Worm (Caenorhabditis elegans): ENCODE results near the gene Y69A2AR.12.

- no peak for TF ChIP-seq snpc-4 (GFP tag; optimal IDR thresholded peaks at IDR 0.05)
- TF ChIP-seq snpc-4 (tag; optimal IDR thresholded peaks at IDR 0.05) = no peak
- TF ChIP-seq F49E8.2 (tag; optimal IDR thresholded peaks at IDR 0.05; ENCODE audit: insufficient read depth) = no peak
- no peak for TF ChIP-seq unc-62 (GFP tag; optimal IDR thresholded peaks at IDR 0.05)
- no peak for TF ChIP-seq lir-1 (GFP tag; conservative IDR thresholded peaks at IDR 0.05)
- no peak for TF ChIP-seq mxl-1 (tag; optimal IDR thresholded peaks at IDR 0.05)
- no peak for TF ChIP-seq mcd-1 (GFP tag; IDR thresholded peaks at IDR 0.05)
- no peak for TF ChIP-seq snpc-1.3 (tag; optimal IDR thresholded peaks at IDR 0.05; ENCODE audit: insufficient read depth)
- TF ChIP-seq B0336.3 (GFP tag; IDR thresholded peaks at IDR 0.05) = no peak
- TF ChIP-seq nfya-1 (tag; optimal IDR thresholded peaks at IDR 0.05; ENCODE audit: borderline replicate concordance, insufficient read depth) = no peak
- TF ChIP-seq hmg-1.2 (GFP tag; IDR thresholded peaks at IDR 0.05) = no peak
- TF ChIP-seq pbrm-1 (GFP tag; IDR thresholded peaks at IDR 0.05) = no peak
- no peak for TF ChIP-seq ceh-100 (GFP tag; IDR thresholded peaks at IDR 0.05)
- TF ChIP-seq sptf-2 (GFP tag; optimal IDR thresholded peaks at IDR 0.05) = no peak
Measured at ce11 chrIV:2572107-2572506, 3.7 kb downstream of the Y69A2AR.12 start, which contains the start of gene Y69A2AR.51.
